Fruit fly (Drosophila melanogaster) whole organism, embryonic: Measurements from ENCODE around the gene CG14227.
A peak's percentile ranks its signal among the peaks of the same experiment; 100 is the strongest.

ENCODE experiments used
- Bgb ChIP-seq: fragments of 200-800 bp; sonication (Bioruptor generic); IDR thresholded peaks from 2 replicates; pipeline ENCODE4 v1.3.6; 2022; ENCODE audit warnings: missing biosample characterization, missing genetic modification characterization; ENCODE audit not compliant: partially characterized antibody
- CG10209 ChIP-seq: fragments of 200-800 bp; sonication (Bioruptor generic); optimal IDR thresholded peaks from 3 replicates; lab custom pipeline; 2017; ENCODE audit warnings: missing biosample characterization, mild to moderate bottlenecking, missing genetic modification characterization, missing genetic modification reagents
- CG10267 ChIP-seq: fragments of 200-800 bp; sonication (Bioruptor generic); optimal IDR thresholded peaks from 2 replicates; lab custom pipeline; 2018; ENCODE audit warnings: missing biosample characterization, mild to moderate bottlenecking, missing genetic modification characterization, moderate library complexity
- CG13296 ChIP-seq: fragments of 200-800 bp; sonication (Bioruptor generic); optimal IDR thresholded peaks from 3 replicates; lab custom pipeline; 2018; ENCODE audit warnings: missing biosample characterization, mild to moderate bottlenecking, missing genetic modification characterization
- CG14667 ChIP-seq: fragments of 200-800 bp; sonication (Bioruptor generic); IDR thresholded peaks from 2 replicates; pipeline ENCODE4 v1.3.6; 2022; ENCODE audit warnings: missing biosample characterization, missing genetic modification characterization
- CG1602 ChIP-seq: fragments of 200-800 bp; sonication (Bioruptor generic); optimal IDR thresholded peaks from 3 replicates; lab custom pipeline; 2016; ENCODE audit warnings: missing biosample characterization, missing genetic modification characterization
- CG17186 ChIP-seq: fragments of 200-800 bp; sonication (Bioruptor generic); optimal IDR thresholded peaks from 3 replicates; lab custom pipeline; 2017; ENCODE audit warnings: missing biosample characterization, missing genetic modification reagents, missing genetic modification characterization
- CG18619 ChIP-seq: fragments of 200-800 bp; sonication (Bioruptor generic); optimal IDR thresholded peaks from 3 replicates; lab custom pipeline; 2017; ENCODE audit warnings: missing biosample characterization, mild to moderate bottlenecking, missing genetic modification characterization
- CG30020 ChIP-seq: fragments of 200-800 bp; optimal IDR thresholded peaks from 2 replicates; lab custom pipeline; 2019; ENCODE audit warnings: missing biosample characterization, mild to moderate bottlenecking, missing genetic modification characterization, moderate library complexity
- CG3281 ChIP-seq: fragments of 200-800 bp; sonication (Bioruptor generic); optimal IDR thresholded peaks from 3 replicates; lab custom pipeline; 2017; ENCODE audit warnings: missing biosample characterization, mild to moderate bottlenecking, missing genetic modification characterization
- CG34224 ChIP-seq: fragments of 200-800 bp; sonication (Bioruptor generic); IDR thresholded peaks from 3 replicates; pipeline ENCODE4 v1.3.6; 2022; ENCODE audit warnings: missing biosample characterization, missing genetic modification characterization; ENCODE audit not compliant: partially characterized antibody
- CG4617 ChIP-seq: fragments of 200-800 bp; sonication (Bioruptor generic); optimal IDR thresholded peaks from 3 replicates; lab custom pipeline; 2016; ENCODE audit warnings: missing biosample characterization, missing genetic modification characterization, borderline replicate concordance
- CG5953 ChIP-seq: fragments of 200-800 bp; sonication (Bioruptor generic); IDR thresholded peaks from 2 replicates; pipeline ENCODE4 v1.3.6; 2022; ENCODE audit warnings: missing biosample characterization, missing genetic modification characterization
- CG6272 ChIP-seq: fragments of 200-800 bp; sonication (Bioruptor generic); IDR thresholded peaks from 2 replicates; pipeline ENCODE4 v1.3.6; 2022; ENCODE audit warnings: missing biosample characterization, missing genetic modification characterization
- CG7271 ChIP-seq: fragments of 200-800 bp; sonication (Bioruptor generic); optimal IDR thresholded peaks from 2 replicates; lab custom pipeline; 2018; ENCODE audit warnings: missing biosample characterization, mild to moderate bottlenecking, missing genetic modification characterization, moderate library complexity
- CG7987 ChIP-seq: fragments of 200-800 bp; sonication (Bioruptor generic); optimal IDR thresholded peaks from 2 replicates; lab custom pipeline; 2018; ENCODE audit warnings: missing biosample characterization, mild to moderate bottlenecking, missing genetic modification characterization, moderate library complexity
- CG9437 ChIP-seq: fragments of 200-800 bp; sonication (Bioruptor generic); optimal IDR thresholded peaks from 2 replicates; lab custom pipeline; 2018; ENCODE audit warnings: missing biosample characterization, mild to moderate bottlenecking, missing genetic modification characterization
- Chrac-16 ChIP-seq: fragments of 200-800 bp; sonication (Bioruptor generic); optimal IDR thresholded peaks from 3 replicates; lab custom pipeline; 2016; ENCODE audit warnings: missing biosample characterization, missing genetic modification characterization
- Dad ChIP-seq: fragments of 200-800 bp; sonication (Bioruptor generic); optimal IDR thresholded peaks from 3 replicates; lab custom pipeline; 2016; ENCODE audit warnings: missing biosample characterization, missing genetic modification characterization
- Dfd ChIP-seq, 2 experiments: fragments of >200 bp; optimal IDR thresholded peaks; 2 replicates each; lab custom pipeline; 2017; ENCODE audit warnings: missing biosample characterization in 2 of 2, missing genetic modification characterization in 2 of 2
- E2f2 ChIP-seq: fragments of 200-800 bp; sonication (Bioruptor generic); IDR thresholded peaks from 2 replicates; pipeline ENCODE4 v1.3.6; 2022; ENCODE audit warnings: missing biosample characterization, missing genetic modification characterization
- Fer3 ChIP-seq: fragments of 200-800 bp; sonication (Bioruptor generic); optimal IDR thresholded peaks from 2 replicates; lab custom pipeline; 2018; ENCODE audit warnings: missing biosample characterization, mild to moderate bottlenecking, missing genetic modification characterization, moderate library complexity
- HmgZ ChIP-seq: fragments of 200-800 bp; sonication (Bioruptor generic); optimal IDR thresholded peaks from 2 replicates; lab custom pipeline; 2018; ENCODE audit warnings: missing biosample characterization, mild to moderate bottlenecking, missing genetic modification characterization
- Hr3 ChIP-seq: fragments of 200-800 bp; sonication (Bioruptor generic); optimal IDR thresholded peaks from 3 replicates; lab custom pipeline; 2016; ENCODE audit warnings: missing biosample characterization, missing genetic modification characterization
- Hr39 ChIP-seq: fragments of >200 bp; optimal IDR thresholded peaks from 2 replicates; lab custom pipeline; 2017
- Lhr ChIP-seq: fragments of 200-800 bp; sonication (Bioruptor generic); optimal IDR thresholded peaks from 3 replicates; lab custom pipeline; 2017; ENCODE audit warnings: mild to moderate bottlenecking, missing biosample characterization, missing genetic modification reagents, missing genetic modification characterization
- Max ChIP-seq: fragments of 200-800 bp; sonication (Bioruptor generic); optimal IDR thresholded peaks from 2 replicates; lab custom pipeline; 2016; ENCODE audit warnings: missing biosample characterization, mild to moderate bottlenecking, missing genetic modification characterization
- Sin3A ChIP-seq: fragments of >200 bp; optimal IDR thresholded peaks from 2 replicates; lab custom pipeline; 2018
- Spps ChIP-seq: fragments of 200-800 bp; sonication (Bioruptor generic); optimal IDR thresholded peaks from 2 replicates; lab custom pipeline; 2018; ENCODE audit warnings: missing biosample characterization, mild to moderate bottlenecking, missing genetic modification characterization
- Ssrp ChIP-seq: fragments of 200-800 bp; sonication (Bioruptor generic); optimal IDR thresholded peaks from 2 replicates; lab custom pipeline; 2018; ENCODE audit warnings: missing biosample characterization, mild to moderate bottlenecking, missing genetic modification characterization, moderate library complexity
- Xrp1 ChIP-seq: fragments of 200-800 bp; sonication (Bioruptor generic); IDR thresholded peaks from 2 replicates; pipeline ENCODE4 v1.3.6; 2022; ENCODE audit warnings: missing biosample characterization, missing genetic modification characterization
- aop ChIP-seq: fragments of 200-800 bp; sonication (Bioruptor generic); IDR thresholded peaks from 2 replicates; pipeline ENCODE4 v1.3.6; 2022; ENCODE audit warnings: missing biosample characterization, missing genetic modification characterization
- az2 ChIP-seq: fragments of 200-800 bp; sonication (Bioruptor generic); optimal IDR thresholded peaks from 3 replicates; lab custom pipeline; 2016; ENCODE audit warnings: missing biosample characterization, missing genetic modification characterization
- cad ChIP-seq: fragments of >200 bp; optimal IDR thresholded peaks from 2 replicates; lab custom pipeline; 2017; ENCODE audit warnings: missing biosample characterization, missing genetic modification characterization
- crp ChIP-seq, 2 experiments: fragments of 200-800 bp; sonication (Bioruptor generic); optimal IDR thresholded peaks; 2 replicates in 1 of 2; 3 replicates in 1 of 2; lab custom pipeline; 2017; ENCODE audit warnings: missing biosample characterization in 2 of 2, missing genetic modification characterization in 2 of 2, mild to moderate bottlenecking in 1 of 2, moderate library complexity in 1 of 2
- cwo ChIP-seq: fragments of 200-800 bp; sonication (Bioruptor generic); optimal IDR thresholded peaks from 3 replicates; lab custom pipeline; 2017; ENCODE audit warnings: missing biosample characterization, missing genetic modification characterization, mild to moderate bottlenecking, moderate library complexity, missing genetic modification reagents
- danr ChIP-seq: fragments of 200-800 bp; sonication (Bioruptor generic); IDR thresholded peaks from 2 replicates; pipeline ENCODE4 v1.3.6; 2022; ENCODE audit warnings: missing biosample characterization, missing genetic modification characterization
- eyg ChIP-seq: fragments of 200-800 bp; sonication (Bioruptor generic); optimal IDR thresholded peaks from 3 replicates; lab custom pipeline; 2016; ENCODE audit warnings: missing biosample characterization, missing genetic modification characterization
- grau ChIP-seq: fragments of 200-800 bp; optimal IDR thresholded peaks from 3 replicates; lab custom pipeline; 2019; ENCODE audit warnings: missing biosample characterization, mild to moderate bottlenecking, missing genetic modification characterization, moderate library complexity
- hth ChIP-seq: fragments of >200 bp; optimal IDR thresholded peaks from 2 replicates; lab custom pipeline; 2017; ENCODE audit warnings: inconsistent platforms
- inv ChIP-seq: fragments of 200-800 bp; sonication (Bioruptor generic); IDR thresholded peaks from 2 replicates; pipeline ENCODE4 v1.3.6; 2022; ENCODE audit warnings: missing biosample characterization, missing genetic modification characterization; ENCODE audit not compliant: partially characterized antibody
- jing ChIP-seq: fragments of 200-800 bp; sonication (Bioruptor generic); optimal IDR thresholded peaks from 2 replicates; lab custom pipeline; 2018; ENCODE audit warnings: missing biosample characterization, mild to moderate bottlenecking, missing genetic modification characterization
- pros ChIP-seq: fragments of 200-800 bp; sonication (Bioruptor generic); optimal IDR thresholded peaks from 3 replicates; lab custom pipeline; 2019; ENCODE audit warnings: missing biosample characterization, mild to moderate bottlenecking, missing genetic modification characterization, moderate library complexity
- sd ChIP-seq: fragments of 200-800 bp; sonication (Bioruptor generic); optimal IDR thresholded peaks from 3 replicates; lab custom pipeline; 2018; ENCODE audit warnings: missing biosample characterization, mild to moderate bottlenecking, missing genetic modification characterization, moderate library complexity
- sqz ChIP-seq: fragments of 200-800 bp; sonication (Bioruptor generic); optimal IDR thresholded peaks from 3 replicates; lab custom pipeline; 2018; ENCODE audit warnings: missing biosample characterization, mild to moderate bottlenecking, missing genetic modification characterization
- sr ChIP-seq: fragments of 200-800 bp; sonication (Bioruptor generic); IDR thresholded peaks from 3 replicates; pipeline ENCODE4 v1.3.6; 2022; ENCODE audit warnings: missing biosample characterization, missing genetic modification characterization
- sug ChIP-seq: fragments of 200-800 bp; optimal IDR thresholded peaks from 2 replicates; lab custom pipeline; 2019; ENCODE audit warnings: missing biosample characterization, mild to moderate bottlenecking, missing genetic modification characterization, moderate library complexity
- tna ChIP-seq: fragments of 200-800 bp; sonication (Bioruptor generic); IDR thresholded peaks from 2 replicates; pipeline ENCODE4 v1.3.6; 2022; ENCODE audit warnings: missing biosample characterization, missing genetic modification characterization; ENCODE audit not compliant: partially characterized antibody
- zf30C ChIP-seq: fragments of 200-800 bp; sonication (Bioruptor generic); optimal IDR thresholded peaks from 3 replicates; lab custom pipeline; 2018; ENCODE audit warnings: missing biosample characterization, mild to moderate bottlenecking, missing genetic modification characterization

Gene CG14227

dm6 chrX:19692951-19693698 lies 4.4 kb upstream of the CG14227 start, which contains the start of gene Mer (continued):
- TF ChIP-seq hth (lab: Kevin White, UChicago) (no peak), CG10209 (peak; percentile 82), az2 (peak; percentile 67), tna (GFP tag; lab: Robert Waterston, UW) (peak; percentile 38; the same call in 1 of the 2 replicates), Bgb (GFP tag; lab: Robert Waterston, UW) (peak; percentile 13; the same call in 1 of the 2 replicates), crp (GFP tag; optimal IDR thresholded peaks at IDR 0.05; lab: Kevin White, UChicago) (peak in 1 of 2 experiments; percentile 35), CG6272 (GFP tag; lab: Robert Waterston, UW) (peak; percentile 54; the same call in 1 of the 2 replicates), Hr39 (lab: Kevin White, UChicago) (no peak), CG13296 (GFP tag; lab: Kevin White, UChicago) (peak; percentile 87), cwo (GFP tag; lab: Kevin White, UChicago) (peak; percentile 77), HmgZ (peak; percentile 89), inv (GFP tag; lab: Robert Waterston, UW) (no peak), aop (GFP tag; lab: Robert Waterston, UW) (no peak), sug (tag; lab: Kevin White, UChicago) (peak; percentile 70), CG14667 (peak; percentile 52; the same call in 1 of the 2 replicates), pros (GFP tag; lab: Kevin White, UChicago) (no peak), E2f2 (GFP tag; lab: Robert Waterston, UW) (peak; percentile 63; the same call in 1 of the 2 replicates), CG7271 (no peak), CG18619 (GFP tag; lab: Kevin White, UChicago) (peak; percentile 83), CG7987 (peak; percentile 76), CG10267 (tag; lab: Kevin White, UChicago) (peak; percentile 71), cad (no peak), jing (GFP tag; lab: Kevin White, UChicago) (no peak), zf30C (no peak), Sin3A (lab: Kevin White, UChicago) (peak; percentile 12), Dfd (GFP tag; optimal IDR thresholded peaks at IDR 0.05; lab: Kevin White, UChicago) (no peak), Lhr (GFP tag; lab: Kevin White, UChicago) (peak; percentile 53), Spps (peak; percentile 56), Hr3 (GFP tag; lab: Kevin White, UChicago) (peak; percentile 65), Ssrp (tag; lab: Kevin White, UChicago) (peak; percentile 69), CG3281 (GFP tag; lab: Kevin White, UChicago) (peak; percentile 90), CG9437 (GFP tag; lab: Kevin White, UChicago) (peak; percentile 57), CG30020 (tag; lab: Kevin White, UChicago) (peak; percentile 63), sqz (GFP tag; lab: Kevin White, UChicago) (no peak), CG17186 (GFP tag; lab: Kevin White, UChicago) (peak; percentile 46), Chrac-16 (GFP tag; lab: Kevin White, UChicago) (peak; percentile 81), CG1602 (GFP tag; lab: Kevin White, UChicago) (peak; percentile 64), sd (tag; lab: Kevin White, UChicago) (no peak), sr (GFP tag; lab: Robert Waterston, UW) (peak; percentile 31; the same call in 1 of the 3 replicates), CG34224 (GFP tag; lab: Robert Waterston, UW) (no peak), CG5953 (GFP tag; lab: Robert Waterston, UW) (peak; percentile 75; the same call in 1 of the 2 replicates), grau (tag; lab: Kevin White, UChicago) (peak; percentile 85), Max (GFP tag; lab: Kevin White, UChicago) (peak; percentile 69), danr (GFP tag; lab: Robert Waterston, UW) (no peak), eyg (peak; percentile 77), CG4617 (GFP tag; lab: Kevin White, UChicago) (peak; percentile 79), Xrp1 (peak; percentile 88), Dad (GFP tag; lab: Kevin White, UChicago) (peak; percentile 80), Fer3 (peak; percentile 81)
